Fruit fly (Drosophila melanogaster): ENCODE results near the gene emb.

Gene emb

DNA sequence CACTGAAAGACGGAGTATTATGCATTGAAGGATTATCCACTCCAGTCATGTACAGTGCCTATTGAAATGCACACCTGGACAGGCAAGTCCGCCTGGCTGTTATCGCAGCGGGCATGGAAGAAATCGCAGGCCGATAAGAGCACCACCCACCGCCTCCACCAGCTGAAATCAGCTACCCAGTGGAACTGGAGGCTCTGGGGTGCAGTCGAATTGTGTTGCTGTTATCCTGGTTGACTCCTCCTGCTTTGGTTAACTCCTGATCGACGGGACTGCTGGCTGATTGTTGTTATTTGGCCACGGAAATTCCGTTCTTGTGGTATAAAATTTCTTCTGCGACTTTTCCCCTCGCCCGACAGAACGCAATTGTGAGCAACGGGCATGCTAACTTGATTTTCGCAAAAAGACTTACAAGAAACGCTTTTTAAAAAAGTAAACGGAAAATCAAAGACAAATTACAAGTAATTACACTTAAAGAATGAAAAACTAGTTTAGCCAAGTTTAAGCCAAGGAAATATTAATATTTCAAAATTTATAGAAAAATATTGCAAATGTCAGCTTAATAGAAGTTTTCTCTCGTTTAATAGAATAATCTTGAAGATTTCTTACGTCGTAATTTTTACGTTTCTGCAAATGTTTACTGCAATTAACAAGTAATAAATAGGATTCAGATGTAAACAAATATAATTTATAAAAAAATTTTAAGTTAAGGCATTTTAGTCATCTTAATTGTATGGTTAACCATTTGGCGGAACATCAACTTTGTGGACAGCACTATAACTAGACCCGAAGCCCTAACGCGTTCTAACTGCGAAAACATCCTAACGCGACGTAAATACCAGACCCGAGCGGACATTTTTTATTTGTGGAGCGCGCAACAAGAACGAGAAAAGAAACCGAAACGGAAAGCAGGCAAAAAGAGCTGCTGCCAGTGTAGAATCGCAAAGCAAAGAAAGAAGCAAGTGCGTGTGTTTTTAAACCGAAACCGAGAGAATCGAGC lies 11.8 kb downstream of the emb start, which contains the start of the genes CG13398 and Akap200 (continued):
- no peak for TF ChIP-seq gsb (GFP tag; IDR thresholded peaks at IDR 0.05)
- TF ChIP-seq dati (GFP tag; IDR thresholded peaks at IDR 0.05) = no peak
- TF ChIP-seq wdn (GFP tag; IDR thresholded peaks at IDR 0.05) = no peak
- no peak for TF ChIP-seq dysf (GFP tag; IDR thresholded peaks at IDR 0.05)
- no peak for TF ChIP-seq zfh2 (GFP tag; optimal IDR thresholded peaks at IDR 0.05)
- no peak for TF ChIP-seq Sox102F (GFP tag; optimal IDR thresholded peaks at IDR 0.05)
- TF ChIP-seq D19B (GFP tag; optimal IDR thresholded peaks at IDR 0.05) = no peak
- TF ChIP-seq CG14667 (GFP tag; IDR thresholded peaks at IDR 0.05) = 0 out of 2 replicates have a peak, but pooled peaks have one; percentile 11
- TF ChIP-seq CG32772 (GFP tag; IDR thresholded peaks at IDR 0.05) = no peak
- peak in 1 of 2 experiments; percentile 41 for TF ChIP-seq insv (GFP tag; optimal IDR thresholded peaks at IDR 0.05)
- TF ChIP-seq p53 (GFP tag; optimal IDR thresholded peaks at IDR 0.05) = no peak
- TF ChIP-seq phol (tag; optimal IDR thresholded peaks at IDR 0.05) = peak; percentile 94
- no peak for TF ChIP-seq Nf-YA (GFP tag; IDR thresholded peaks at IDR 0.05)
- TF ChIP-seq zf30C (GFP tag; optimal IDR thresholded peaks at IDR 0.05) = no peak
- TF ChIP-seq scrt (GFP tag; optimal IDR thresholded peaks at IDR 0.05) = no peak
- peak; percentile 55 for TF ChIP-seq CG9932 (GFP tag; IDR thresholded peaks at IDR 0.05)
- no peak for TF ChIP-seq NFAT (GFP tag; IDR thresholded peaks at IDR 0.05)
- TF ChIP-seq CG8281 (tag; optimal IDR thresholded peaks at IDR 0.05) = no peak
- TF ChIP-seq Ada2b (GFP tag; IDR thresholded peaks at IDR 0.05) = no peak
- peak; percentile 55 for TF ChIP-seq CG7928 (GFP tag; optimal IDR thresholded peaks at IDR 0.05)
- TF ChIP-seq pzg (GFP tag; optimal IDR thresholded peaks at IDR 0.05) = peak; percentile 49
- TF ChIP-seq Bgb (GFP tag; IDR thresholded peaks at IDR 0.05; ENCODE audit: partially characterized antibody) = 0 out of 2 replicates have a peak, but pooled peaks have one; percentile 19
- peak; percentile 11 for TF ChIP-seq gsb-n (tag; optimal IDR thresholded peaks at IDR 0.05)
- TF ChIP-seq BEAF-32 (GFP tag; optimal IDR thresholded peaks at IDR 0.05) = peak; percentile 16
- TF ChIP-seq HHEX (GFP tag; optimal IDR thresholded peaks at IDR 0.05) = peak; percentile 2
- peak; percentile 41 for TF ChIP-seq D19A (tag; optimal IDR thresholded peaks at IDR 0.05)
- peak; percentile 44 for TF ChIP-seq CG18476 (GFP tag; optimal IDR thresholded peaks at IDR 0.05)
- TF ChIP-seq lilli (GFP tag; optimal IDR thresholded peaks at IDR 0.05) = peak; percentile 36
- no peak for TF ChIP-seq tx (GFP tag; optimal IDR thresholded peaks at IDR 0.05)
- no peak for TF ChIP-seq CG18011 (GFP tag; optimal IDR thresholded peaks at IDR 0.05)
- no peak for TF ChIP-seq z (GFP tag; IDR thresholded peaks at IDR 0.05)
- TF ChIP-seq Dad (GFP tag; optimal IDR thresholded peaks at IDR 0.05) = no peak
- TF ChIP-seq CG17612 (GFP tag; IDR thresholded peaks at IDR 0.05) = no peak
- TF ChIP-seq ap (GFP tag; IDR thresholded peaks at IDR 0.05) = no peak
- TF ChIP-seq CG4730 (GFP tag; IDR thresholded peaks at IDR 0.05) = no peak
- TF ChIP-seq CG16863 (GFP tag; optimal IDR thresholded peaks at IDR 0.05) = no peak
- TF ChIP-seq Sox100B (GFP tag; optimal IDR thresholded peaks at IDR 0.05) = peak; percentile 44
- peak; percentile 8 for TF ChIP-seq Lhr (GFP tag; optimal IDR thresholded peaks at IDR 0.05)
- peak; percentile 50 for TF ChIP-seq chn (GFP tag; optimal IDR thresholded peaks at IDR 0.05)
- TF ChIP-seq CG14860 (GFP tag; IDR thresholded peaks at IDR 0.05; ENCODE audit: partially characterized antibody) = no peak
- peak; percentile 46 for TF ChIP-seq CG18262 (tag; optimal IDR thresholded peaks at IDR 0.05)
- TF ChIP-seq bab2 (GFP tag; optimal IDR thresholded peaks at IDR 0.05) = no peak
- peak; percentile 62 for TF ChIP-seq nmo (GFP tag; optimal IDR thresholded peaks at IDR 0.05)
- TF ChIP-seq sens (GFP tag) = peak; percentile 90
- peak; percentile 57 for TF ChIP-seq CG10543 (GFP tag; optimal IDR thresholded peaks at IDR 0.05)
- TF ChIP-seq CG14050 (GFP tag; IDR thresholded peaks at IDR 0.05) = no peak
- TF ChIP-seq CG13287 (GFP tag; IDR thresholded peaks at IDR 0.05; ENCODE audit: partially characterized antibody) = 0 out of 2 replicates have a peak, but pooled peaks have one; percentile 15
- no peak for TF ChIP-seq CG10321 (GFP tag; IDR thresholded peaks at IDR 0.05)
- no peak for TF ChIP-seq CG3281 (GFP tag; optimal IDR thresholded peaks at IDR 0.05)
